Fruit fly (Drosophila melanogaster): Measurements from ENCODE around the gene pll.

The pll gene

DNA sequence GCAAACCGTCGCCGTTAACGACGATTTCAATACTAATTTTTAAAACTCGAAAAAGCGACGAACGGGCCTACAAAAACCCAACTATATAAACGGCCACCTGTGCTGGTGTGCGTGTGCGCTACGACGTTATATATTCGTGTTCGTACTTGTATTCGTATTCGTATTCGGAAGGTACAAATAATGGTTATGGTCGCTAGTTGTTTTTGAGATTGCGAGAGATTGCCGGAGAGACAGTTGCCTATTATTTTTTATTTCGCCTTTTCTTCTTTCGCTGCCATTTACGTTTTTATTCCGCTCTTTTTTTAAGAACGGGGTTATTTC lies 28.8 kb upstream of the pll start (continued):
- TF ChIP-seq bbx (GFP tag; IDR thresholded peaks at IDR 0.05; ENCODE audit: partially characterized antibody): peak; percentile 42; the same call in 1 of the 2 replicates
- peak; percentile 12; the same call in 1 of the 2 replicates for TF ChIP-seq amos (GFP tag; IDR thresholded peaks at IDR 0.05; ENCODE audit: partially characterized antibody)
- TF ChIP-seq CG4404 (GFP tag; IDR thresholded peaks at IDR 0.05): no peak
- peak; percentile 31 for TF ChIP-seq CG12769 (tag; optimal IDR thresholded peaks at IDR 0.05)
- TF ChIP-seq cwo (GFP tag; optimal IDR thresholded peaks at IDR 0.05): no peak
- TF ChIP-seq CG3995 (GFP tag; optimal IDR thresholded peaks at IDR 0.05): no peak
- no peak for TF ChIP-seq gcm (GFP tag; optimal IDR thresholded peaks at IDR 0.05)
- TF ChIP-seq ci (GFP tag; IDR thresholded peaks at IDR 0.05): no peak
- TF ChIP-seq Dll (GFP tag; IDR thresholded peaks at IDR 0.05; ENCODE audit: partially characterized antibody): no peak
- TF ChIP-seq CG13894 (tag; optimal IDR thresholded peaks at IDR 0.05): peak; percentile 100
- TF ChIP-seq CG7745 (tag; optimal IDR thresholded peaks at IDR 0.05): no peak
- TF ChIP-seq exex (tag; optimal IDR thresholded peaks at IDR 0.05): peak; percentile 7
- peak; percentile 37 for TF ChIP-seq cg (GFP tag; optimal IDR thresholded peaks at IDR 0.05)
- TF ChIP-seq CG12236 (GFP tag; optimal IDR thresholded peaks at IDR 0.05): no peak
- no peak for TF ChIP-seq CG4820 (GFP tag; optimal IDR thresholded peaks at IDR 0.05)
- 0 out of 2 replicates have a peak, but pooled peaks have one; percentile 44 for TF ChIP-seq nerfin-2 (GFP tag; IDR thresholded peaks at IDR 0.05; ENCODE audit: partially characterized antibody)
- no peak for TF ChIP-seq mirr (GFP tag; optimal IDR thresholded peaks at IDR 0.05)
- no peak for TF ChIP-seq cad (GFP tag; optimal IDR thresholded peaks at IDR 0.05)
- no peak for TF ChIP-seq hbn (GFP tag; IDR thresholded peaks at IDR 0.05; ENCODE audit: partially characterized antibody)
- no peak for TF ChIP-seq CG10565 (GFP tag; optimal IDR thresholded peaks at IDR 0.05)
- no peak for TF ChIP-seq ind (GFP tag; optimal IDR thresholded peaks at IDR 0.05)
- no peak for TF ChIP-seq Gsc (GFP tag; IDR thresholded peaks at IDR 0.05)
- TF ChIP-seq CG7372 (GFP tag; IDR thresholded peaks at IDR 0.05): no peak
- no peak for TF ChIP-seq gem (tag; optimal IDR thresholded peaks at IDR 0.05)
- no peak for TF ChIP-seq CG3281 (GFP tag; optimal IDR thresholded peaks at IDR 0.05)
- TF ChIP-seq h (optimal IDR thresholded peaks at IDR 0.05): no peak
- no peak for TF ChIP-seq CG31365 (tag; optimal IDR thresholded peaks at IDR 0.05)
- no peak for TF ChIP-seq trh (GFP tag; optimal IDR thresholded peaks at IDR 0.05)
- TF ChIP-seq grn (GFP tag; optimal IDR thresholded peaks at IDR 0.05): peak; percentile 26
- TF ChIP-seq CG42726 (GFP tag; IDR thresholded peaks at IDR 0.05; ENCODE audit: partially characterized antibody): no peak
- peak; percentile 39 for TF ChIP-seq CG8290 (GFP tag; optimal IDR thresholded peaks at IDR 0.05)
- TF ChIP-seq CG8290 (tag; optimal IDR thresholded peaks at IDR 0.05): peak in 1 of 2 experiments; percentile 21
- TF ChIP-seq Bgb (GFP tag; IDR thresholded peaks at IDR 0.05; ENCODE audit: partially characterized antibody): 0 out of 2 replicates have a peak, but pooled peaks have one; percentile 27
- no peak for TF ChIP-seq CG1024 (GFP tag; IDR thresholded peaks at IDR 0.05)
- no peak for TF ChIP-seq CG13424 (tag; optimal IDR thresholded peaks at IDR 0.05)
- peak in 1 of 2 experiments; percentile 58 for TF ChIP-seq Trl (optimal IDR thresholded peaks at IDR 0.05)
- no peak for TF ChIP-seq Trl (GFP tag; optimal IDR thresholded peaks at IDR 0.05)
- TF ChIP-seq sug (tag; optimal IDR thresholded peaks at IDR 0.05): no peak
- TF ChIP-seq pita (GFP tag; optimal IDR thresholded peaks at IDR 0.05): no peak
- no peak for TF ChIP-seq CG31441 (GFP tag; IDR thresholded peaks at IDR 0.05)
- peak; percentile 38 for TF ChIP-seq gfzf (GFP tag; optimal IDR thresholded peaks at IDR 0.05)
- TF ChIP-seq CG4854 (GFP tag; optimal IDR thresholded peaks at IDR 0.05): no peak

Data from whole organism, embryonic.